Worm (Caenorhabditis elegans): ENCODE data around the gene C17B7.10.
"Not testable (repeated sequence)": the region's sequence is repeated elsewhere in the genome, so short reads cannot be mapped to it uniquely, and the experiment has no call there.

C17B7.10 gene

ce11 chrV:3388299-3388698, 46.5 kb upstream of the C17B7.10 start (continued):
- TF ChIP-seq Y56A3A.18 (GFP tag; IDR thresholded peaks at IDR 0.05) (0 out of 2 replicates have a peak, but pooled peaks have one; percentile 12), attf-5 (GFP tag; optimal IDR thresholded peaks at IDR 0.05) (peak; percentile 37), atf-7 (tag; optimal IDR thresholded peaks at IDR 0.05) (no peak), pha-4 (tag; optimal IDR thresholded peaks at IDR 0.05) (no peak), rcor-1 (GFP tag; IDR thresholded peaks at IDR 0.05) (no peak), repo-1 (tag; optimal IDR thresholded peaks at IDR 0.05) (no peak), nhr-80 (tag; optimal IDR thresholded peaks at IDR 0.05) (peak; percentile 83)

- TF ChIP-seq ztf-6 (GFP tag; IDR thresholded peaks at IDR 0.05) (no peak), Y53G8AR.9 (GFP tag; conservative IDR thresholded peaks at IDR 0.05) (no peak), C17E4.6 (GFP tag; IDR thresholded peaks at IDR 0.05) (no peak), repo-1 (tag; optimal IDR thresholded peaks at IDR 0.05) (no peak), Y56A3A.18 (GFP tag; IDR thresholded peaks at IDR 0.05) (no peak), pbrm-1 (GFP tag; IDR thresholded peaks at IDR 0.05) (no peak), hlh-26 (GFP tag; conservative IDR thresholded peaks at IDR 0.05) (no peak), F22D6.2 (tag; optimal IDR thresholded peaks at IDR 0.05) (no peak), dpl-1 (GFP tag; optimal IDR thresholded peaks at IDR 0.05) (no peak), akir-1 (GFP tag; optimal IDR thresholded peaks at IDR 0.05) (no peak), nfya-1 (tag; optimal IDR thresholded peaks at IDR 0.05; ENCODE audit: borderline replicate concordance, insufficient read depth) (no peak)
These were observed 35.2 kb upstream of the C17B7.10 start, which contains the start of gene srbc-2 for ce11 chrV:3376973-3377372. Gene srbc-2, minus strand, starts transcription at chrV:3377073.

DNA sequence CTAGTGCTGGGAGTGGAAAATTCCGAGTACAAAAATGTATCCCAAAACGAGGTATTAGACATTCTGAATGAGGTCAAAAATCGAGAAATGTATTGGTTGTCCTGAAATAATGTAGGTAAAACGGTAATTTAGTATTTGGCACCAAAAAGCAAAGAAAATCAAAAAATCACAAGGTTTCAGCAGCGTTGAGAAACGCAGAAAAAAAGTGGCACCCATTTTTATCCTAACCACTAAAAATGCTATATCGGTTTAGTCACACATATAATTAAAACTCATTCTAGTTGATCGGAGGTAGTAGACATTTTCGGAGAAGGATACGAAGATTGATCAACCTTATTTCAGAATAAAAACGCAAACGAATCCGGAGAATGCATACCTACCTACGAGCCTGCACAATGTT, 30.9 kb upstream of the C17B7.10 start, which contains the start of gene srx-121:
TSS of gene srx-121 (minus strand) at position 101 of the 400 bp plus-strand sequence.
- no peak for TF ChIP-seq B0336.3 (GFP tag; IDR thresholded peaks at IDR 0.05)
- no peak for TF ChIP-seq hlh-26 (GFP tag; conservative IDR thresholded peaks at IDR 0.05)
- TF ChIP-seq aptf-3 (GFP tag; IDR thresholded peaks at IDR 0.05), result no peak
- TF ChIP-seq dpff-1 (tag; optimal IDR thresholded peaks at IDR 0.05), result no peak
- no peak for TF ChIP-seq madf-6 (GFP tag; IDR thresholded peaks at IDR 0.05)
- TF ChIP-seq zfh-2 (GFP tag; conservative IDR thresholded peaks at IDR 0.05), result no peak
- no peak for TF ChIP-seq ceh-40 (GFP tag; IDR thresholded peaks at IDR 0.05)
- no peak for TF ChIP-seq lin-35 (GFP tag; optimal IDR thresholded peaks at IDR 0.05)
- no peak for TF ChIP-seq ets-4 (GFP tag; optimal IDR thresholded peaks at IDR 0.05)
- no peak for TF ChIP-seq gei-17 (GFP tag; optimal IDR thresholded peaks at IDR 0.05)
- TF ChIP-seq tbx-9 (tag; optimal IDR thresholded peaks at IDR 0.05; ENCODE audit: borderline replicate concordance), result no peak

ce11 chrV:3367773-3368172, 26.0 kb upstream of the C17B7.10 start, which contains the start of gene C04E12.2:
Gene C04E12.2, plus strand, starts transcription at chrV:3368073.
- TF ChIP-seq sptf-2 (GFP tag; optimal IDR thresholded peaks at IDR 0.05); ama-1 (optimal IDR thresholded peaks at IDR 0.05); ama-1 (GFP tag; optimal IDR thresholded peaks at IDR 0.05); egl-44 (GFP tag; IDR thresholded peaks at IDR 0.05): not testable (repeated sequence)

- TF ChIP-seq madf-10 (tag; optimal IDR thresholded peaks at IDR 0.05), result no peak
- no peak for TF ChIP-seq aptf-2 (GFP tag; conservative IDR thresholded peaks at IDR 0.05)
- TF ChIP-seq bed-2 (GFP tag; IDR thresholded peaks at IDR 0.05), result no peak
- TF ChIP-seq sea-2 (GFP tag; IDR thresholded peaks at IDR 0.05), result no peak
- TF ChIP-seq snpc-1.1 (tag; optimal IDR thresholded peaks at IDR 0.05; ENCODE audit: insufficient read depth), result no peak
These were observed 20.7 kb upstream of the C17B7.10 start, which contains the start of gene C04E12.4 for ce11 chrV:3362475-3362874. Gene C04E12.4, plus strand, starts transcription at chrV:3362775.

Measured in whole organism, young adult.